Worm (Caenorhabditis elegans) whole organism, L4/young adult: Measurements from ENCODE around the gene C06B8.2.

Source experiments
- W03F9.2 ChIP-seq: fragments of 150-350 bp; optimal IDR thresholded peaks from 2 replicates; lab custom pipeline; 2014; ENCODE audit warnings: missing biosample characterization, missing genetic modification characterization
- dao-5 ChIP-seq: sonication (generic microtip); optimal IDR thresholded peaks from 2 replicates; lab custom pipeline; 2016; ENCODE audit warnings: missing genotype, missing genetic modification characterization, moderate library complexity, missing compliant biosample characterization

DNA sequence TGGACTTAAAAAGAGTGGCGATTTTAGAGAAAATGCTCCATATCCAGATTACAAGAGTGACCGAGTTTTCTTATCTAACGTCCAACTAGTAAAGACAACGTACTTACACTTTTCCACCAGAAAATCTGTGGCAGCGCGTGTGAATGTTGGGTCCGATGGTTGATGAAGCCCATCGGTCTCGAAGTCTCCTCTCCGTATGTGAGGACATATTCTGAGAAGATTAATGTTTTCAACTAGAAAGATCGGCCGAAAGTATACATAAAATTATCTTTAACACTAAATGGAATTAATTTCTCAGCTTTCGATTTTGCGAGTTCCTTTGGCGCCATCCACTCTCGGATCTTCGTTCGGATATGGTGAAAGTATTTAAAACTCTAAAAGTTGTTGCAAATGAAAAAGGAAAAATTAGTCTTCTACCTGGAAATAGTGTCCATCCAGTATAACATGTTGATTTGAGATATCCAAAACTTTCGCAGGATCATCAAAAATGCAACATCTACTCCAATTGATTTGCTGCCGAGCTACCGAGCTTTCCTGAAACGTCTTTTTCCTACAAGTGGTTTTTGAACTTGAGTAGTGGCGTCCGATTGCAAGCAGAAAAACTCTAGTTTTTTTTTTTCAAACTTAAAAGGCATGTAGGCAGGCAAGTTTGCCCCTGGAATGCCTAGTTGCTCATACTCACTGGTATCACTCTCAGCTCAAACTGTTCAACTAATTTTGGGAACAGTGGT is 47.1 kb downstream of the C06B8.2 start:
- TF ChIP-seq dao-5 (tag; lab: Kevin White, UChicago) (no peak), W03F9.2 (tag; lab: Kevin White, UChicago) (no peak)
